Fruit fly (Drosophila melanogaster): ENCODE data around the gene PolA2.
A peak's percentile ranks its signal among the peaks of the same experiment; 100 is the strongest.

Gene PolA2

DNA sequence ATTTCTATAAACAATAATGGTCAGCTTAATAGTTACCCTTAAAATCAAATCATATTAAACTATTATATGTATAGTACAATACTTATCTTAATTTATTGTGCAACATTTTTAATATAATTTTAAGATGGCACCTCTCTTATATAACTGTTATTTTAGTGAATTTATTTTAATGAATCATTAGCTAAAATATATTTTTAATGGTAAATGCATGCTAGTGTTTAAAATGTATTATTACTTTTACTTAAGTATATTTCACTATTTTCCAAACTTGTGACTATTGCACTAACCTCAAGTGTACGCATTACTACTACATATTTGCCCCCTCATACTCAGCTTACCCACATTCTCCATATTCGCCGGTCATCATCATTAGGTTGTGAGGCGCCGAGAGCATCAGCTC is 7.3 kb downstream of the PolA2 start (continued):
- peak; percentile 69 for TF ChIP-seq Chrac-16 (GFP tag; optimal IDR thresholded peaks at IDR 0.05)
- no peak for TF ChIP-seq seq (GFP tag; IDR thresholded peaks at IDR 0.05)
- TF ChIP-seq hth (optimal IDR thresholded peaks at IDR 0.05) = no peak
- no peak for TF ChIP-seq sqz (GFP tag; optimal IDR thresholded peaks at IDR 0.05)
- TF ChIP-seq Oaz (GFP tag; IDR thresholded peaks at IDR 0.05) = no peak
- no peak for TF ChIP-seq Dip2 (GFP tag; IDR thresholded peaks at IDR 0.05)
- TF ChIP-seq Deaf1 (tag; optimal IDR thresholded peaks at IDR 0.05) = peak; percentile 75
- TF ChIP-seq CG30403 (GFP tag; optimal IDR thresholded peaks at IDR 0.05) = peak; percentile 77
- peak; percentile 12 for TF ChIP-seq CG30431 (GFP tag; optimal IDR thresholded peaks at IDR 0.05)
- no peak for TF ChIP-seq bbx (GFP tag; IDR thresholded peaks at IDR 0.05; ENCODE audit: partially characterized antibody)
- TF ChIP-seq fd96Cb (tag; optimal IDR thresholded peaks at IDR 0.05) = peak; percentile 78
- TF ChIP-seq salm (tag; optimal IDR thresholded peaks at IDR 0.05) = peak; percentile 82
- TF ChIP-seq eve (GFP tag; optimal IDR thresholded peaks at IDR 0.05) = no peak
- peak; percentile 59 for TF ChIP-seq HHEX (GFP tag; optimal IDR thresholded peaks at IDR 0.05)
- no peak for TF ChIP-seq dm (GFP tag; optimal IDR thresholded peaks at IDR 0.05)
- no peak for TF ChIP-seq hbn (GFP tag; IDR thresholded peaks at IDR 0.05; ENCODE audit: partially characterized antibody)
- peak in 1 of 2 experiments; percentile 67 for TF ChIP-seq dpn (GFP tag; optimal IDR thresholded peaks at IDR 0.05)
- no peak for TF ChIP-seq Antp (GFP tag; optimal IDR thresholded peaks at IDR 0.05)
- TF ChIP-seq CG6272 (GFP tag; IDR thresholded peaks at IDR 0.05) = no peak
- TF ChIP-seq CG6654 (GFP tag; optimal IDR thresholded peaks at IDR 0.05) = peak; percentile 38
- peak; percentile 61; the same call in 1 of the 2 replicates for TF ChIP-seq CG17328 (GFP tag; IDR thresholded peaks at IDR 0.05)
- TF ChIP-seq BtbVII (GFP tag; optimal IDR thresholded peaks at IDR 0.05) = peak; percentile 69
- peak; percentile 46 for TF ChIP-seq CG12155 (GFP tag; optimal IDR thresholded peaks at IDR 0.05)
- no peak for TF ChIP-seq Rx (GFP tag; IDR thresholded peaks at IDR 0.05)
- no peak for TF ChIP-seq CG18476 (GFP tag; optimal IDR thresholded peaks at IDR 0.05)
- no peak for TF ChIP-seq ato (GFP tag; IDR thresholded peaks at IDR 0.05; ENCODE audit: partially characterized antibody)
- TF ChIP-seq CG2889 (GFP tag; IDR thresholded peaks at IDR 0.05) = no peak
- TF ChIP-seq CG10979 (tag; optimal IDR thresholded peaks at IDR 0.05) = peak; percentile 89
- peak; percentile 5 for TF ChIP-seq ac (GFP tag; optimal IDR thresholded peaks at IDR 0.05)
- peak; percentile 51; the same call in 2 of the 3 replicates for TF ChIP-seq ase (GFP tag; IDR thresholded peaks at IDR 0.05)
- no peak for TF ChIP-seq H15 (GFP tag; IDR thresholded peaks at IDR 0.05)
- TF ChIP-seq CG30020 (tag; optimal IDR thresholded peaks at IDR 0.05) = peak; percentile 68
- TF ChIP-seq z (GFP tag; IDR thresholded peaks at IDR 0.05) = no peak
- TF ChIP-seq Dbx (GFP tag; IDR thresholded peaks at IDR 0.05) = 0 out of 3 replicates have a peak, but pooled peaks have one; percentile 37
- peak; percentile 75 for TF ChIP-seq CG12104 (GFP tag; optimal IDR thresholded peaks at IDR 0.05)
- TF ChIP-seq CG5180 (GFP tag; optimal IDR thresholded peaks at IDR 0.05) = peak; percentile 48
- TF ChIP-seq Optix (GFP tag; IDR thresholded peaks at IDR 0.05) = no peak
- no peak for TF ChIP-seq MTF-1 (GFP tag; optimal IDR thresholded peaks at IDR 0.05; ENCODE audit: borderline replicate concordance)
- no peak for TF ChIP-seq p53 (GFP tag; optimal IDR thresholded peaks at IDR 0.05)
- peak; percentile 94 for TF ChIP-seq CG11504 (tag; optimal IDR thresholded peaks at IDR 0.05)
- TF ChIP-seq CG12236 (GFP tag; optimal IDR thresholded peaks at IDR 0.05) = no peak
- no peak for TF ChIP-seq hkb (optimal IDR thresholded peaks at IDR 0.05)
- 0 out of 2 replicates have a peak, but pooled peaks have one; percentile 61 for TF ChIP-seq hkb (GFP tag; IDR thresholded peaks at IDR 0.05)
- peak; percentile 53 for TF ChIP-seq org-1 (GFP tag; optimal IDR thresholded peaks at IDR 0.05)
- peak; percentile 92 for TF ChIP-seq gsb-n (tag; optimal IDR thresholded peaks at IDR 0.05)
- TF ChIP-seq CG6791 (GFP tag; IDR thresholded peaks at IDR 0.05; ENCODE audit: partially characterized antibody) = no peak
- TF ChIP-seq CG1832 (GFP tag; optimal IDR thresholded peaks at IDR 0.05) = no peak
- no peak for TF ChIP-seq Dad (GFP tag; optimal IDR thresholded peaks at IDR 0.05)
- peak in 1 of 2 experiments; percentile 84 for TF ChIP-seq Eip74EF (GFP tag; optimal IDR thresholded peaks at IDR 0.05)
- TF ChIP-seq CG8281 (tag; optimal IDR thresholded peaks at IDR 0.05) = peak; percentile 57
- peak; percentile 24 for TF ChIP-seq CG8290 (GFP tag; optimal IDR thresholded peaks at IDR 0.05)
- peak in 1 of 2 experiments; percentile 38 for TF ChIP-seq CG8290 (tag; optimal IDR thresholded peaks at IDR 0.05)

Data from whole organism, embryonic.